Fruit fly (Drosophila melanogaster) whole organism, embryonic: ENCODE measurements around the gene p23.

Experiments
- Ada2b ChIP-seq: fragments of 200-800 bp; sonication (Bioruptor generic); IDR thresholded peaks from 2 replicates; pipeline ENCODE4 v1.3.6; 2022; ENCODE audit warnings: missing biosample characterization, missing genetic modification characterization
- Aef1 ChIP-seq: fragments of 200-800 bp; sonication (Bioruptor generic); IDR thresholded peaks from 3 replicates; pipeline ENCODE4 v1.3.6; 2022; ENCODE audit warnings: missing biosample characterization, missing genetic modification characterization
- C15 ChIP-seq: fragments of 200-800 bp; sonication (Bioruptor generic); IDR thresholded peaks from 3 replicates; pipeline ENCODE4 v1.3.6; 2022; ENCODE audit warnings: missing biosample characterization, missing genetic modification characterization
- CG10979 ChIP-seq: fragments of 200-800 bp; sonication (Bioruptor generic); optimal IDR thresholded peaks from 2 replicates; lab custom pipeline; 2018; ENCODE audit warnings: missing biosample characterization, mild to moderate bottlenecking, missing genetic modification characterization, moderate library complexity
- CG12942 ChIP-seq: fragments of 200-800 bp; sonication (Bioruptor generic); optimal IDR thresholded peaks from 3 replicates; lab custom pipeline; 2016; ENCODE audit warnings: missing biosample characterization, missing genetic modification characterization
- CG13894 ChIP-seq: fragments of 200-800 bp; sonication (Bioruptor generic); optimal IDR thresholded peaks from 3 replicates; lab custom pipeline; 2018; ENCODE audit warnings: missing biosample characterization, mild to moderate bottlenecking, missing genetic modification characterization, moderate library complexity
- CG14014 ChIP-seq: fragments of 200-800 bp; sonication (Bioruptor generic); IDR thresholded peaks from 2 replicates; pipeline ENCODE4 v1.3.6; 2022; ENCODE audit warnings: missing biosample characterization, missing genetic modification characterization
- CG14710 ChIP-seq: fragments of 200-800 bp; sonication (Bioruptor generic); optimal IDR thresholded peaks from 3 replicates; lab custom pipeline; 2019; ENCODE audit warnings: missing biosample characterization, mild to moderate bottlenecking, missing genetic modification characterization, moderate library complexity
- CG2199 ChIP-seq: fragments of 200-800 bp; sonication (Bioruptor generic); IDR thresholded peaks from 3 replicates; pipeline ENCODE4 v1.3.6; 2022; ENCODE audit warnings: missing biosample characterization, missing genetic modification characterization
- CG2712 ChIP-seq: fragments of 200-800 bp; optimal IDR thresholded peaks from 3 replicates; lab custom pipeline; 2019; ENCODE audit warnings: missing biosample characterization, mild to moderate bottlenecking, missing genetic modification characterization, moderate library complexity
- CG2889 ChIP-seq: fragments of 200-800 bp; sonication (Bioruptor generic); IDR thresholded peaks from 3 replicates; pipeline ENCODE4 v1.3.6; 2022; ENCODE audit warnings: missing biosample characterization, missing genetic modification characterization
- CG3163 ChIP-seq: fragments of 200-800 bp; sonication (Bioruptor generic); optimal IDR thresholded peaks from 3 replicates; lab custom pipeline; 2016; ENCODE audit warnings: missing biosample characterization, missing genetic modification characterization
- CG32532 ChIP-seq: fragments of 200-800 bp; sonication (Bioruptor generic); IDR thresholded peaks from 2 replicates; pipeline ENCODE4 v1.3.6; 2022; ENCODE audit warnings: missing biosample characterization, missing genetic modification characterization
- CG3281 ChIP-seq: fragments of 200-800 bp; sonication (Bioruptor generic); optimal IDR thresholded peaks from 3 replicates; lab custom pipeline; 2017; ENCODE audit warnings: missing biosample characterization, mild to moderate bottlenecking, missing genetic modification characterization
- CG34376 ChIP-seq: fragments of 200-800 bp; sonication (Bioruptor generic); optimal IDR thresholded peaks from 2 replicates; lab custom pipeline; 2018; ENCODE audit warnings: missing biosample characterization, mild to moderate bottlenecking, missing genetic modification characterization
- CG4282 ChIP-seq: fragments of 200-800 bp; sonication (Bioruptor generic); optimal IDR thresholded peaks from 2 replicates; lab custom pipeline; 2016; ENCODE audit warnings: missing biosample characterization, missing genetic modification characterization
- CG4617 ChIP-seq: fragments of 200-800 bp; sonication (Bioruptor generic); optimal IDR thresholded peaks from 3 replicates; lab custom pipeline; 2016; ENCODE audit warnings: missing biosample characterization, missing genetic modification characterization, borderline replicate concordance
- CG6689 ChIP-seq: fragments of 200-800 bp; sonication (Bioruptor generic); IDR thresholded peaks from 2 replicates; pipeline ENCODE4 v1.3.6; 2022; ENCODE audit warnings: missing biosample characterization, missing genetic modification characterization
- CG9727 ChIP-seq: fragments of 200-800 bp; sonication (Bioruptor generic); optimal IDR thresholded peaks from 3 replicates; lab custom pipeline; 2017; ENCODE audit warnings: missing biosample characterization, mild to moderate bottlenecking, missing genetic modification characterization
- CG9817 ChIP-seq: fragments of 200-800 bp; sonication (Bioruptor generic); optimal IDR thresholded peaks from 2 replicates; lab custom pipeline; 2018; ENCODE audit warnings: missing biosample characterization, mild to moderate bottlenecking, missing genetic modification characterization, moderate library complexity
- Chrac-16 ChIP-seq: fragments of 200-800 bp; sonication (Bioruptor generic); optimal IDR thresholded peaks from 3 replicates; lab custom pipeline; 2016; ENCODE audit warnings: missing biosample characterization, missing genetic modification characterization
- E2f2 ChIP-seq: fragments of 200-800 bp; sonication (Bioruptor generic); IDR thresholded peaks from 2 replicates; pipeline ENCODE4 v1.3.6; 2022; ENCODE audit warnings: missing biosample characterization, missing genetic modification characterization
- Jarid2 ChIP-seq: fragments of 200-800 bp; sonication (Bioruptor generic); optimal IDR thresholded peaks from 3 replicates; lab custom pipeline; 2017; ENCODE audit warnings: mild to moderate bottlenecking, missing biosample characterization, missing genetic modification reagents, missing genetic modification characterization
- Myb ChIP-seq: fragments of 200-800 bp; sonication (Bioruptor generic); optimal IDR thresholded peaks from 2 replicates; lab custom pipeline; 2016; ENCODE audit warnings: missing biosample characterization, missing genetic modification characterization
- NfI ChIP-seq: fragments of 200-800 bp; sonication (Bioruptor generic); optimal IDR thresholded peaks from 3 replicates; lab custom pipeline; 2018; ENCODE audit warnings: missing biosample characterization, mild to moderate bottlenecking, missing genetic modification characterization, moderate library complexity
- PHDP ChIP-seq: fragments of 200-800 bp; sonication (Bioruptor generic); optimal IDR thresholded peaks from 3 replicates; lab custom pipeline; 2018; ENCODE audit warnings: missing biosample characterization, mild to moderate bottlenecking, missing genetic modification characterization, moderate library complexity
- Spps ChIP-seq: fragments of 200-800 bp; sonication (Bioruptor generic); optimal IDR thresholded peaks from 2 replicates; lab custom pipeline; 2018; ENCODE audit warnings: missing biosample characterization, mild to moderate bottlenecking, missing genetic modification characterization
- Sry-δ ChIP-seq: fragments of 200-800 bp; sonication (Bioruptor generic); optimal IDR thresholded peaks from 2 replicates; lab custom pipeline; 2016; ENCODE audit warnings: missing biosample characterization, missing genetic modification characterization
- Vsx1 ChIP-seq: fragments of 200-800 bp; sonication (Bioruptor generic); optimal IDR thresholded peaks from 2 replicates; lab custom pipeline; 2017; ENCODE audit warnings: missing biosample characterization, mild to moderate bottlenecking, missing genetic modification characterization, missing genetic modification reagents
- aop ChIP-seq: fragments of 200-800 bp; sonication (Bioruptor generic); IDR thresholded peaks from 2 replicates; pipeline ENCODE4 v1.3.6; 2022; ENCODE audit warnings: missing biosample characterization, missing genetic modification characterization
- bsh ChIP-seq, 2 experiments: fragments of 200-800 bp; sonication (Bioruptor generic); optimal IDR thresholded peaks; 2 replicates each; lab custom pipeline; 2017 to 2018; ENCODE audit warnings: mild to moderate bottlenecking in 2 of 2, missing biosample characterization in 2 of 2, missing genetic modification characterization in 2 of 2, moderate library complexity in 1 of 2
- cato ChIP-seq: fragments of 200-800 bp; sonication (Bioruptor generic); optimal IDR thresholded peaks from 2 replicates; lab custom pipeline; 2016; ENCODE audit warnings: missing biosample characterization, missing genetic modification characterization, borderline replicate concordance
- cg ChIP-seq: fragments of 200-800 bp; sonication (Bioruptor generic); optimal IDR thresholded peaks from 3 replicates; lab custom pipeline; 2019; ENCODE audit warnings: missing biosample characterization, mild to moderate bottlenecking, missing genetic modification characterization, moderate library complexity
- eyg ChIP-seq: fragments of 200-800 bp; sonication (Bioruptor generic); optimal IDR thresholded peaks from 3 replicates; lab custom pipeline; 2016; ENCODE audit warnings: missing biosample characterization, missing genetic modification characterization
- gcm ChIP-seq: fragments of 200-800 bp; sonication (Bioruptor generic); optimal IDR thresholded peaks from 2 replicates; lab custom pipeline; 2019; ENCODE audit warnings: missing biosample characterization, mild to moderate bottlenecking, missing genetic modification characterization, moderate library complexity
- grn ChIP-seq: fragments of 200-800 bp; sonication (Bioruptor generic); optimal IDR thresholded peaks from 3 replicates; lab custom pipeline; 2017; ENCODE audit warnings: missing biosample characterization, missing genetic modification characterization
- hth ChIP-seq: fragments of >200 bp; optimal IDR thresholded peaks from 2 replicates; lab custom pipeline; 2017; ENCODE audit warnings: inconsistent platforms
- jigr1 ChIP-seq: fragments of 200-800 bp; sonication (Bioruptor generic); IDR thresholded peaks from 3 replicates; pipeline ENCODE4 v1.3.6; 2022; ENCODE audit warnings: missing biosample characterization, missing genetic modification characterization
- jing ChIP-seq: fragments of 200-800 bp; sonication (Bioruptor generic); optimal IDR thresholded peaks from 2 replicates; lab custom pipeline; 2018; ENCODE audit warnings: missing biosample characterization, mild to moderate bottlenecking, missing genetic modification characterization
- kay ChIP-seq: fragments of 200-800 bp; sonication (Bioruptor generic); optimal IDR thresholded peaks from 2 replicates; lab custom pipeline; 2016; ENCODE audit warnings: missing biosample characterization, missing genetic modification characterization
- lilli ChIP-seq: fragments of 200-800 bp; sonication (Bioruptor generic); optimal IDR thresholded peaks from 3 replicates; lab custom pipeline; 2016; ENCODE audit warnings: missing biosample characterization, missing genetic modification characterization
- nerfin-1 ChIP-seq: fragments of 200-800 bp; sonication (Bioruptor generic); optimal IDR thresholded peaks from 3 replicates; lab custom pipeline; 2019; ENCODE audit warnings: missing biosample characterization, mild to moderate bottlenecking, missing genetic modification characterization, moderate library complexity
- oc ChIP-seq: fragments of 200-800 bp; sonication (Bioruptor generic); optimal IDR thresholded peaks from 2 replicates; lab custom pipeline; 2018; ENCODE audit warnings: missing biosample characterization, mild to moderate bottlenecking, missing genetic modification characterization, moderate library complexity
- org-1 ChIP-seq: fragments of 200-800 bp; sonication (Bioruptor generic); optimal IDR thresholded peaks from 2 replicates; lab custom pipeline; 2017; ENCODE audit warnings: missing biosample characterization, missing genetic modification characterization
- pfk ChIP-seq: fragments of 200-800 bp; sonication (Bioruptor generic); optimal IDR thresholded peaks from 2 replicates; lab custom pipeline; 2018; ENCODE audit warnings: missing biosample characterization, mild to moderate bottlenecking, missing genetic modification characterization, moderate library complexity
- pros ChIP-seq: fragments of 200-800 bp; sonication (Bioruptor generic); optimal IDR thresholded peaks from 3 replicates; lab custom pipeline; 2019; ENCODE audit warnings: missing biosample characterization, mild to moderate bottlenecking, missing genetic modification characterization, moderate library complexity
- rib ChIP-seq: fragments of 200-800 bp; sonication (Bioruptor generic); IDR thresholded peaks from 2 replicates; pipeline ENCODE4 v1.3.6; 2022; ENCODE audit warnings: missing biosample characterization, missing genetic modification characterization
- sd ChIP-seq: fragments of 200-800 bp; sonication (Bioruptor generic); optimal IDR thresholded peaks from 3 replicates; lab custom pipeline; 2018; ENCODE audit warnings: missing biosample characterization, mild to moderate bottlenecking, missing genetic modification characterization, moderate library complexity
- seq ChIP-seq: fragments of 200-800 bp; sonication (Bioruptor generic); IDR thresholded peaks from 2 replicates; pipeline ENCODE4 v1.3.6; 2022; ENCODE audit warnings: missing biosample characterization, missing genetic modification characterization
- sqz ChIP-seq: fragments of 200-800 bp; sonication (Bioruptor generic); optimal IDR thresholded peaks from 3 replicates; lab custom pipeline; 2018; ENCODE audit warnings: missing biosample characterization, mild to moderate bottlenecking, missing genetic modification characterization
- sug ChIP-seq: fragments of 200-800 bp; optimal IDR thresholded peaks from 2 replicates; lab custom pipeline; 2019; ENCODE audit warnings: missing biosample characterization, mild to moderate bottlenecking, missing genetic modification characterization, moderate library complexity

The p23 gene

dm6 chr3R:9630633-9631095 is 47.1 kb upstream of the p23 start, which contains the start of gene Calr (continued):
- TF ChIP-seq aop (GFP tag; lab: Robert Waterston, UW) = no peak
- TF ChIP-seq CG14014 (GFP tag; lab: Robert Waterston, UW) = no peak
- peak in 1 of 2 experiments; percentile 9 for TF ChIP-seq bsh (GFP tag; optimal IDR thresholded peaks at IDR 0.05; lab: Kevin White, UChicago)
- TF ChIP-seq CG2889 = no peak
- peak; percentile 62 for TF ChIP-seq gcm (GFP tag; lab: Kevin White, UChicago)
- peak; percentile 57 for TF ChIP-seq CG9727
- no peak for TF ChIP-seq cato (GFP tag; lab: Kevin White, UChicago)
- TF ChIP-seq CG10979 (tag; lab: Kevin White, UChicago) = peak; percentile 5
- no peak for TF ChIP-seq hth (lab: Kevin White, UChicago)
- TF ChIP-seq CG12942 (GFP tag; lab: Kevin White, UChicago) = no peak
- TF ChIP-seq E2f2 (GFP tag; lab: Robert Waterston, UW) = no peak
- TF ChIP-seq C15 (GFP tag; lab: Robert Waterston, UW) = no peak
- TF ChIP-seq pfk (GFP tag; lab: Kevin White, UChicago) = peak; percentile 64
- TF ChIP-seq NfI = peak; percentile 58
- TF ChIP-seq CG9817 = no peak
- peak; percentile 68 for TF ChIP-seq lilli (GFP tag; lab: Kevin White, UChicago)
- TF ChIP-seq nerfin-1 (tag; lab: Kevin White, UChicago) = peak; percentile 59
- no peak for TF ChIP-seq CG6689 (GFP tag; lab: Robert Waterston, UW)
- peak; percentile 69 for TF ChIP-seq CG34376 (GFP tag; lab: Kevin White, UChicago)
- peak; percentile 53 for TF ChIP-seq CG2712
- TF ChIP-seq org-1 = peak; percentile 4
- TF ChIP-seq CG3163 = peak; percentile 27
- TF ChIP-seq PHDP (tag; lab: Kevin White, UChicago) = peak; percentile 30
- peak; percentile 49 for TF ChIP-seq eyg
- no peak for TF ChIP-seq CG32532 (GFP tag; lab: Robert Waterston, UW)
- peak; percentile 72 for TF ChIP-seq CG14710 (tag; lab: Kevin White, UChicago)
- TF ChIP-seq Vsx1 = peak; percentile 46
- TF ChIP-seq CG4617 = no peak
- TF ChIP-seq sug (tag; lab: Kevin White, UChicago) = peak; percentile 35
- TF ChIP-seq cg = no peak
- no peak for TF ChIP-seq Ada2b (GFP tag; lab: Robert Waterston, UW)
- peak; percentile 29 for TF ChIP-seq kay (GFP tag; lab: Kevin White, UChicago)
- no peak for TF ChIP-seq Chrac-16 (GFP tag; lab: Kevin White, UChicago)
- TF ChIP-seq Myb (GFP tag; lab: Kevin White, UChicago) = peak; percentile 82
- TF ChIP-seq Jarid2 = peak; percentile 87
- TF ChIP-seq grn (GFP tag; lab: Kevin White, UChicago) = peak; percentile 26
- peak; percentile 55 for TF ChIP-seq CG13894 (tag; lab: Kevin White, UChicago)
- peak; percentile 67 for TF ChIP-seq oc (tag; lab: Kevin White, UChicago)
- TF ChIP-seq CG2199 (GFP tag; lab: Robert Waterston, UW) = no peak
- peak; percentile 12 for TF ChIP-seq jing (GFP tag; lab: Kevin White, UChicago)
- peak; percentile 38 for TF ChIP-seq Spps
- TF ChIP-seq CG4282 (GFP tag; lab: Kevin White, UChicago) = no peak
- no peak for TF ChIP-seq jigr1
- peak; percentile 64 for TF ChIP-seq sd (tag; lab: Kevin White, UChicago)
- TF ChIP-seq sqz (GFP tag; lab: Kevin White, UChicago) = peak; percentile 54
- TF ChIP-seq seq (GFP tag; lab: Robert Waterston, UW) = no peak
- peak; percentile 54 for TF ChIP-seq Sry-δ (GFP tag; lab: Kevin White, UChicago)
- TF ChIP-seq Aef1 (GFP tag; lab: Robert Waterston, UW) = no peak
- peak; percentile 43 for TF ChIP-seq CG3281 (GFP tag; lab: Kevin White, UChicago)
- peak; percentile 53 for TF ChIP-seq pros
- no peak for TF ChIP-seq rib (GFP tag; lab: Robert Waterston, UW)
